Worm (Caenorhabditis elegans): ENCODE measurements around the gene F11G11.4.
"Not testable (repeated sequence)": the region's sequence is repeated elsewhere in the genome, so short reads cannot be mapped to it uniquely, and the experiment has no call there.

DNA sequence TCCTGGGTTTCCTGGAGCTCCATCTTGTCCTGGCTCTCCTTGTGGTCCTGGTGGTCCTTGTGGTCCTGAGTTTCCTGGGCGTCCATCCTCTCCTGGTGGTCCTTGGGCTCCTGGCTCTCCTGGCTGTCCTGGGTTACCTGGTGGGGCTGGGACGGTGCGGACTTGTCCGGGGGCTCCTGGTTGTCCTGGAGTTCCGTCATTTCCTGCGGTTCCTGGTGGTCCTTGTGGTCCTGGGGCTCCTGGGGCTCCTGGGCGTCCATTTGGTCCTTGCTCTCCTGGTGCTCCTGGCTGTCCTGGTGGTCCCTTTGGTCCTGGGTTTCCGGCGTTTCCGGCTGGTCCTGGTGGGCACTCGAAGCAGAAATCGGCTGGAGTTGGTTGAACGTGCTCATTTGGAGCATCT lies 12.0 kb downstream of the F11G11.4 start:
- TF ChIP-seq ztf-29 (GFP tag; IDR thresholded peaks at IDR 0.05); med-1 (GFP tag; optimal IDR thresholded peaks at IDR 0.05; ENCODE audit: insufficient read depth); cog-1 (tag; optimal IDR thresholded peaks at IDR 0.05); flt-1 (GFP tag; IDR thresholded peaks at IDR 0.05): not testable (repeated sequence)
- TF ChIP-seq ref-1 (GFP tag; conservative IDR thresholded peaks at IDR 0.05) = 0 out of 2 replicates have a peak, but pooled peaks have one; percentile 9
